Fruit fly (Drosophila melanogaster) whole organism, adult: Measurements from ENCODE around the gene ppk30.

Experiments
- CG11617 ChIP-seq: fragments of 200-800 bp; sonication (Bioruptor generic); optimal IDR thresholded peaks from 2 replicates; lab custom pipeline; 2017; ENCODE audit warnings: mild to moderate bottlenecking, missing biosample characterization, missing genetic modification reagents, missing genetic modification characterization
- CG1620 ChIP-seq: fragments of 200-800 bp; sonication (Bioruptor generic); optimal IDR thresholded peaks from 2 replicates; lab custom pipeline; 2016; ENCODE audit warnings: missing biosample characterization, missing genetic modification characterization
- CG7045 ChIP-seq: fragments of 200-800 bp; sonication (Bioruptor generic); optimal IDR thresholded peaks from 2 replicates; lab custom pipeline; 2017; ENCODE audit warnings: missing biosample characterization, mild to moderate bottlenecking, missing genetic modification characterization
- Hr96 ChIP-seq: fragments of 200-800 bp; sonication (Bioruptor generic); optimal IDR thresholded peaks from 2 replicates; lab custom pipeline; 2016; ENCODE audit warnings: missing biosample characterization, missing genetic modification characterization
- bab1 ChIP-seq: fragments of 200-800 bp; sonication (Bioruptor generic); optimal IDR thresholded peaks from 3 replicates; lab custom pipeline; 2019; ENCODE audit warnings: missing biosample characterization, mild to moderate bottlenecking, missing genetic modification characterization, moderate library complexity
- ovo ChIP-seq: fragments of 200-800 bp; sonication (Bioruptor generic); optimal IDR thresholded peaks from 2 replicates; lab custom pipeline; 2016; ENCODE audit warnings: missing biosample characterization, missing genetic modification characterization
- pad ChIP-seq: fragments of 200-800 bp; sonication (Bioruptor generic); optimal IDR thresholded peaks from 3 replicates; lab custom pipeline; 2017; ENCODE audit warnings: missing biosample characterization, missing genetic modification characterization, mild to moderate bottlenecking, moderate library complexity, missing genetic modification reagents
- toe ChIP-seq: fragments of 200-800 bp; sonication (Bioruptor generic); optimal IDR thresholded peaks from 2 replicates; lab custom pipeline; 2016; ENCODE audit warnings: missing biosample characterization, missing genetic modification characterization

DNA sequence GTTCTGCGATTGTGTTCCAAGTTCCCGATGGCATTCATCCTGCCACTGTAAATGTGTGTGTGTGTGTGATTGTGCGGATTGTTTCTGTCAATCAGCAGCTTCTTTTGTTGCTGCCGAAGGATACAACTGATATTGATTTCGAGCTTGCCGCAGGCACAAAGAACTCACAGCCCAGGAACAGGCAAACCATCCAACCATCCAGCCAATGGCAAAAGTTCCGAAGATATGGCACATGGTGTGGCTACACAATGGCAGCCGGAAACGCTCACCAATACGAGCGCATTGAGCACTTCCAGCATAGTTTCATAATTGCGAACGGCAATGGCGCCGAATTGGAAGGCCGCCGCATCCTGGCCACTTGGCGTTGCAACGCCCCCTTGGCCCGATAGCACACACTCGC, 32.8 kb downstream of the ppk30 start:
- TF ChIP-seq CG7045 (GFP tag; lab: Kevin White, UChicago) (no peak), CG1620 (GFP tag; lab: Kevin White, UChicago) (no peak), ovo (GFP tag; lab: Kevin White, UChicago) (no peak), toe (no peak), bab1 (GFP tag; lab: Kevin White, UChicago) (no peak), pad (GFP tag; lab: Kevin White, UChicago) (no peak), CG11617 (GFP tag; lab: Kevin White, UChicago) (no peak), Hr96 (GFP tag; lab: Kevin White, UChicago) (no peak)
